Fruit fly (Drosophila melanogaster): Measurements from ENCODE around the gene Aduk.

DNA sequence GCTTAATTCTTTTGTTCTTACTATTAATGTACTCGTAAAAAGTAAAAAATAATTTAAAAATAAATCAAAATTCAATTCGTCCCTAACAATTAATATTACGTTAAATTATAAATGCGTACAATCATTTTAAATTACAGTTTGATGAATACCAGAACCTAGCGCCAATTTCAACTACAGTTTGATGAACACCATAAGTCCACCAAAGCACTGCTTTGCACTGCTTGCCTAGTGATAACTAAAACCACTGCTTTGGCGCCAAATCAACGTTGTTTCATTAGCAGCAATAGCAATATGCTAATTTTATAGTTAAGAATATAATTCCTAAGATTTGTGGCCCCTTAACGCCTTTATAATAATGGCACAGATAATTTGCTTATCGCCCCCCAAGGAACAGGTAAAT, 5.7 kb downstream of the Aduk start:
- TF ChIP-seq Ets96B (tag; optimal IDR thresholded peaks at IDR 0.05) (no peak), ss (GFP tag; optimal IDR thresholded peaks at IDR 0.05) (no peak), CG8319 (GFP tag; optimal IDR thresholded peaks at IDR 0.05) (no peak), salr (GFP tag; optimal IDR thresholded peaks at IDR 0.05) (no peak), dac (GFP tag; optimal IDR thresholded peaks at IDR 0.05) (no peak), CG4318 (GFP tag; optimal IDR thresholded peaks at IDR 0.05) (no peak), fkh (GFP tag; optimal IDR thresholded peaks at IDR 0.05) (no peak), Sox102F (GFP tag; optimal IDR thresholded peaks at IDR 0.05) (no peak), CG31627 (GFP tag; optimal IDR thresholded peaks at IDR 0.05) (no peak)
